Worm (Caenorhabditis elegans): ENCODE measurements around the gene nol-6.

DNA sequence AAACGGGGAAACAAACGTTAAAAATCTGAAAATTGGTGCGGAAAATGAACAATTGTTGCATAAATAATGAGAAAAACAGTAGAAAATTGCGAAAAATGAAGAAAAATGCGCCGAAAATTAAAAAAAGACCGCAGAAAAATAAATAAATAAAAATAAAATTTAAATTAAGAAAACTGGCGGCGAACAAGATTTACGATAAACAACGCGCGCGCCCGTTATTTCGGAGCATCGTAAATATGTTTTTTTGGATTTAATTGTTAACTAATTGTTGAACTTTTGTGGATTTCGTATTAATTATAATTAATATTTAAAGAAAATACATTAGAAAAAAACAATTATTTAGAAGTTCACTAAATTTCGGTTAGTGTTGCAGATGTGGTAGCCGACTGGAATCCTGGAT is 60.5 kb downstream of the nol-6 start:
- TF ChIP-seq unc-62 (GFP tag; optimal IDR thresholded peaks at IDR 0.05) (no peak), aly-2 (tag; optimal IDR thresholded peaks at IDR 0.05) (no peak), ceh-9 (tag; optimal IDR thresholded peaks at IDR 0.05) (no peak), fkh-10 (GFP tag; optimal IDR thresholded peaks at IDR 0.05) (no peak), ama-1 (optimal IDR thresholded peaks at IDR 0.05) (no peak)

All from whole organism, L3 larva.